Fruit fly (Drosophila melanogaster) whole organism, embryonic: Measurements from ENCODE around the gene Nost.

Experiments used
- ATbp ChIP-seq: fragments of 200-800 bp; sonication (Bioruptor generic); optimal IDR thresholded peaks from 2 replicates; lab custom pipeline; 2017; ENCODE audit warnings: missing biosample characterization, mild to moderate bottlenecking, missing genetic modification characterization, missing genetic modification reagents
- Ada2b ChIP-seq: fragments of 200-800 bp; sonication (Bioruptor generic); IDR thresholded peaks from 2 replicates; pipeline ENCODE4 v1.3.6; 2022; ENCODE audit warnings: missing biosample characterization, missing genetic modification characterization
- Atf3 ChIP-seq: fragments of 200-800 bp; sonication (Bioruptor generic); optimal IDR thresholded peaks from 3 replicates; lab custom pipeline; 2016; ENCODE audit warnings: missing biosample characterization, missing genetic modification characterization
- Blimp-1 ChIP-seq: fragments of 200-800 bp; sonication (Bioruptor generic); optimal IDR thresholded peaks from 3 replicates; lab custom pipeline; 2018; ENCODE audit warnings: missing biosample characterization, missing genetic modification characterization, mild to moderate bottlenecking, moderate library complexity, missing genetic modification reagents
- CG12219 ChIP-seq: fragments of 200-800 bp; sonication (Bioruptor generic); optimal IDR thresholded peaks from 3 replicates; lab custom pipeline; 2018; ENCODE audit warnings: missing biosample characterization, mild to moderate bottlenecking, missing genetic modification characterization
- CG13894 ChIP-seq: fragments of 200-800 bp; sonication (Bioruptor generic); optimal IDR thresholded peaks from 3 replicates; lab custom pipeline; 2018; ENCODE audit warnings: missing biosample characterization, mild to moderate bottlenecking, missing genetic modification characterization, moderate library complexity
- CG17385 ChIP-seq: fragments of 200-800 bp; sonication (Bioruptor generic); optimal IDR thresholded peaks from 3 replicates; lab custom pipeline; 2018; ENCODE audit warnings: missing biosample characterization, mild to moderate bottlenecking, missing genetic modification characterization
- CG2199 ChIP-seq: fragments of 200-800 bp; sonication (Bioruptor generic); IDR thresholded peaks from 3 replicates; pipeline ENCODE4 v1.3.6; 2022; ENCODE audit warnings: missing biosample characterization, missing genetic modification characterization
- CG2712 ChIP-seq: fragments of 200-800 bp; optimal IDR thresholded peaks from 3 replicates; lab custom pipeline; 2019; ENCODE audit warnings: missing biosample characterization, mild to moderate bottlenecking, missing genetic modification characterization, moderate library complexity
- CG42726 ChIP-seq: fragments of 200-800 bp; sonication (Bioruptor generic); IDR thresholded peaks from 2 replicates; pipeline ENCODE4 v1.3.6; 2022; ENCODE audit warnings: missing biosample characterization, missing genetic modification characterization; ENCODE audit not compliant: partially characterized antibody
- CG4360 ChIP-seq: fragments of 200-800 bp; sonication (Bioruptor generic); IDR thresholded peaks from 2 replicates; pipeline ENCODE4 v1.3.6; 2022; ENCODE audit warnings: missing biosample characterization, missing genetic modification characterization
- CG5180 ChIP-seq: fragments of 200-800 bp; sonication (Bioruptor generic); optimal IDR thresholded peaks from 3 replicates; lab custom pipeline; 2017; ENCODE audit warnings: missing biosample characterization, missing genetic modification characterization, mild to moderate bottlenecking, moderate library complexity, missing genetic modification reagents
- CG6254 ChIP-seq: fragments of 200-800 bp; sonication (Bioruptor generic); optimal IDR thresholded peaks from 3 replicates; lab custom pipeline; 2017; ENCODE audit warnings: mild to moderate bottlenecking, missing biosample characterization, missing genetic modification reagents, missing genetic modification characterization
- CG6689 ChIP-seq: fragments of 200-800 bp; sonication (Bioruptor generic); IDR thresholded peaks from 2 replicates; pipeline ENCODE4 v1.3.6; 2022; ENCODE audit warnings: missing biosample characterization, missing genetic modification characterization
- CG8359 ChIP-seq: fragments of 200-800 bp; sonication (Bioruptor generic); optimal IDR thresholded peaks from 2 replicates; lab custom pipeline; 2017; ENCODE audit warnings: missing biosample characterization, mild to moderate bottlenecking, missing genetic modification characterization, borderline replicate concordance
- CHES-1-like ChIP-seq: fragments of 200-800 bp; sonication (Bioruptor generic); optimal IDR thresholded peaks from 2 replicates; lab custom pipeline; 2016; ENCODE audit warnings: missing biosample characterization, missing genetic modification characterization
- Doc2 ChIP-seq: fragments of 200-800 bp; sonication (Bioruptor generic); IDR thresholded peaks from 2 replicates; pipeline ENCODE4 v1.3.6; 2022; ENCODE audit warnings: missing biosample characterization, missing genetic modification characterization
- Elba2 ChIP-seq: fragments of 200-800 bp; sonication (Bioruptor generic); optimal IDR thresholded peaks from 3 replicates; lab custom pipeline; 2016; ENCODE audit warnings: missing biosample characterization, missing genetic modification characterization
- Fer3 ChIP-seq: fragments of 200-800 bp; sonication (Bioruptor generic); optimal IDR thresholded peaks from 2 replicates; lab custom pipeline; 2018; ENCODE audit warnings: missing biosample characterization, mild to moderate bottlenecking, missing genetic modification characterization, moderate library complexity
- GATAe ChIP-seq: fragments of 200-800 bp; sonication (Bioruptor generic); conservative IDR thresholded peaks from 2 replicates; pipeline ENCODE4 v1.3.6; 2022; ENCODE audit warnings: missing biosample characterization, missing genetic modification characterization
- H15 ChIP-seq: fragments of 200-800 bp; sonication (Bioruptor generic); IDR thresholded peaks from 3 replicates; pipeline ENCODE4 v1.3.6; 2022; ENCODE audit warnings: missing biosample characterization, missing genetic modification characterization
- Hmx ChIP-seq: fragments of 200-800 bp; sonication (Bioruptor generic); optimal IDR thresholded peaks from 2 replicates; lab custom pipeline; 2016; ENCODE audit warnings: missing biosample characterization, missing genetic modification characterization
- Hr78 ChIP-seq, 2 experiments: fragments of 200-800 bp in 1 of 2; fragments of >200 bp in 1 of 2; sonication (Bioruptor generic) in 1 of 2; optimal IDR thresholded peaks; 2 replicates each; lab custom pipeline; 2017 to 2019; ENCODE audit warnings: missing biosample characterization in 2 of 2, missing genetic modification characterization in 2 of 2, mild to moderate bottlenecking in 1 of 2, moderate library complexity in 1 of 2
- Lhr ChIP-seq: fragments of 200-800 bp; sonication (Bioruptor generic); optimal IDR thresholded peaks from 3 replicates; lab custom pipeline; 2017; ENCODE audit warnings: mild to moderate bottlenecking, missing biosample characterization, missing genetic modification reagents, missing genetic modification characterization
- MBD-R2 ChIP-seq: fragments of 200-800 bp; sonication (Bioruptor generic); IDR thresholded peaks from 2 replicates; pipeline ENCODE4 v1.3.6; 2022; ENCODE audit warnings: missing biosample characterization, missing genetic modification characterization
- MESR4 ChIP-seq: fragments of 200-800 bp; sonication (Bioruptor generic); optimal IDR thresholded peaks from 2 replicates; lab custom pipeline; 2018; ENCODE audit warnings: missing biosample characterization, mild to moderate bottlenecking, missing genetic modification characterization, moderate library complexity
- Nf-YA ChIP-seq: fragments of 200-800 bp; sonication (Bioruptor generic); IDR thresholded peaks from 2 replicates; pipeline ENCODE4 v1.3.6; 2022; ENCODE audit warnings: missing biosample characterization, missing genetic modification characterization
- Opbp ChIP-seq: fragments of 200-800 bp; sonication (Bioruptor generic); IDR thresholded peaks from 3 replicates; pipeline ENCODE4 v1.3.6; 2022; ENCODE audit warnings: missing biosample characterization, missing genetic modification characterization; ENCODE audit not compliant: partially characterized antibody
- Pdp1 ChIP-seq, 2 experiments: fragments of 200-800 bp; sonication (Bioruptor generic); optimal IDR thresholded peaks; 3 replicates each; lab custom pipeline; 2016; ENCODE audit warnings: missing biosample characterization in 2 of 2, missing genetic modification characterization in 2 of 2, mild to moderate bottlenecking in 1 of 2, moderate library complexity in 1 of 2
- Sox102F ChIP-seq: fragments of 200-800 bp; sonication (Bioruptor generic); optimal IDR thresholded peaks from 2 replicates; lab custom pipeline; 2018; ENCODE audit warnings: missing biosample characterization, mild to moderate bottlenecking, missing genetic modification characterization, moderate library complexity
- Sry-β ChIP-seq: fragments of 200-800 bp; sonication (Bioruptor generic); optimal IDR thresholded peaks from 2 replicates; lab custom pipeline; 2018; ENCODE audit warnings: missing biosample characterization, mild to moderate bottlenecking, missing genetic modification characterization, moderate library complexity
- br ChIP-seq: fragments of >200 bp; optimal IDR thresholded peaks from 2 replicates; lab custom pipeline; 2017
- chinmo ChIP-seq: fragments of 200-800 bp; sonication (Bioruptor generic); IDR thresholded peaks from 4 replicates; pipeline ENCODE4 v1.3.6; 2022; ENCODE audit warnings: missing biosample characterization, missing genetic modification characterization; ENCODE audit not compliant: partially characterized antibody
- ci ChIP-seq: fragments of 200-800 bp; sonication (Bioruptor generic); IDR thresholded peaks from 3 replicates; pipeline ENCODE4 v1.3.6; 2022; ENCODE audit warnings: missing biosample characterization, missing genetic modification characterization
- dysf ChIP-seq: fragments of 200-800 bp; sonication (Bioruptor generic); IDR thresholded peaks from 3 replicates; pipeline ENCODE4 v1.3.6; 2022; ENCODE audit warnings: missing biosample characterization, missing genetic modification characterization
- exex ChIP-seq: fragments of 200-800 bp; sonication (Bioruptor generic); optimal IDR thresholded peaks from 4 replicates; lab custom pipeline; 2018; ENCODE audit warnings: missing biosample characterization, mild to moderate bottlenecking, missing genetic modification characterization, moderate library complexity
- gce ChIP-seq: fragments of 200-800 bp; sonication (Bioruptor generic); IDR thresholded peaks from 3 replicates; pipeline ENCODE4 v1.3.6; 2022; ENCODE audit warnings: missing biosample characterization, missing genetic modification characterization
- gro ChIP-seq: fragments of 200-800 bp; sonication (Bioruptor generic); optimal IDR thresholded peaks from 2 replicates; lab custom pipeline; 2016; ENCODE audit warnings: missing biosample characterization, missing genetic modification characterization
- her ChIP-seq: fragments of 200-800 bp; sonication (Bioruptor generic); optimal IDR thresholded peaks from 2 replicates; lab custom pipeline; 2016; ENCODE audit warnings: missing biosample characterization, missing genetic modification characterization
- inv ChIP-seq: fragments of 200-800 bp; sonication (Bioruptor generic); IDR thresholded peaks from 2 replicates; pipeline ENCODE4 v1.3.6; 2022; ENCODE audit warnings: missing biosample characterization, missing genetic modification characterization; ENCODE audit not compliant: partially characterized antibody
- ken ChIP-seq: fragments of 200-800 bp; sonication (Bioruptor generic); IDR thresholded peaks from 3 replicates; pipeline ENCODE4 v1.3.6; 2022; ENCODE audit warnings: missing biosample characterization, missing genetic modification characterization
- mam ChIP-seq: fragments of 200-800 bp; sonication (Bioruptor generic); optimal IDR thresholded peaks from 3 replicates; lab custom pipeline; 2016; ENCODE audit warnings: missing biosample characterization, missing genetic modification characterization
- nom ChIP-seq: fragments of 200-800 bp; sonication (Bioruptor generic); optimal IDR thresholded peaks from 2 replicates; lab custom pipeline; 2017; ENCODE audit warnings: missing biosample characterization, missing genetic modification characterization, mild to moderate bottlenecking, moderate library complexity, missing genetic modification reagents
- pho ChIP-seq: fragments of 200-800 bp; sonication (Bioruptor generic); optimal IDR thresholded peaks from 2 replicates; lab custom pipeline; 2016; ENCODE audit warnings: missing biosample characterization, missing genetic modification characterization
- pnt ChIP-seq: fragments of 200-800 bp; sonication (Bioruptor generic); optimal IDR thresholded peaks from 3 replicates; lab custom pipeline; 2016; ENCODE audit warnings: missing biosample characterization, missing genetic modification characterization
- pum ChIP-seq: fragments of 200-800 bp; sonication (Bioruptor generic); optimal IDR thresholded peaks from 2 replicates; lab custom pipeline; 2016; ENCODE audit warnings: missing biosample characterization, missing genetic modification characterization
- sim ChIP-seq: fragments of 200-800 bp; sonication (Bioruptor generic); IDR thresholded peaks from 2 replicates; pipeline ENCODE4 v1.3.6; 2022; ENCODE audit warnings: missing biosample characterization, missing genetic modification characterization
- sna ChIP-seq: fragments of 200-800 bp; sonication (Bioruptor generic); IDR thresholded peaks from 2 replicates; pipeline ENCODE4 v1.3.6; 2022; ENCODE audit warnings: missing biosample characterization, missing genetic modification characterization; ENCODE audit not compliant: partially characterized antibody
- trh ChIP-seq: fragments of 200-800 bp; sonication (Bioruptor generic); optimal IDR thresholded peaks from 2 replicates; lab custom pipeline; 2016; ENCODE audit warnings: missing biosample characterization, missing genetic modification characterization
- usp ChIP-seq: fragments of >200 bp; optimal IDR thresholded peaks from 2 replicates; lab custom pipeline; 2017; ENCODE audit warnings: missing biosample characterization, missing genetic modification characterization

Nost gene

dm6 chrX:9042457-9043045 is 12.5 kb downstream of the Nost start (continued):
- TF ChIP-seq Sry-β (GFP tag; lab: Kevin White, UChicago) (no peak), CG42726 (GFP tag; lab: Robert Waterston, UW) (no peak), MBD-R2 (GFP tag; lab: Robert Waterston, UW) (0 out of 2 replicates have a peak, but pooled peaks have one; percentile 7), ken (GFP tag; lab: Robert Waterston, UW) (no peak), exex (tag; lab: Kevin White, UChicago) (no peak), sna (GFP tag; lab: Robert Waterston, UW) (0 out of 2 replicates have a peak, but pooled peaks have one; percentile 21), Ada2b (no peak), pnt (GFP tag; lab: Kevin White, UChicago) (no peak), Hr78 (GFP tag; optimal IDR thresholded peaks at IDR 0.05; lab: Kevin White, UChicago) (no peak), CG5180 (GFP tag; lab: Kevin White, UChicago) (no peak), CG6689 (GFP tag; lab: Robert Waterston, UW) (peak; percentile 23; the same call in 1 of the 2 replicates), ATbp (GFP tag; lab: Kevin White, UChicago) (no peak), Opbp (GFP tag; lab: Robert Waterston, UW) (no peak; the same call in 2 of the 3 replicates), CG6254 (GFP tag; lab: Kevin White, UChicago) (peak; percentile 27), Hmx (GFP tag; lab: Kevin White, UChicago) (no peak), Nf-YA (GFP tag; lab: Robert Waterston, UW) (no peak), CHES-1-like (GFP tag; lab: Kevin White, UChicago) (no peak), CG13894 (tag; lab: Kevin White, UChicago) (no peak), GATAe (GFP tag; lab: Robert Waterston, UW) (no peak), br (lab: Kevin White, UChicago) (no peak), CG2712 (tag; lab: Kevin White, UChicago) (peak; percentile 23), gce (GFP tag; lab: Robert Waterston, UW) (no peak), dysf (GFP tag; lab: Robert Waterston, UW) (no peak), inv (no peak), MESR4 (no peak), usp (GFP tag; lab: Kevin White, UChicago) (no peak), CG17385 (GFP tag; lab: Kevin White, UChicago) (peak; percentile 9), CG2199 (no peak), mam (no peak), Lhr (GFP tag; lab: Kevin White, UChicago) (no peak), H15 (GFP tag; lab: Robert Waterston, UW) (peak; percentile 31; the same call in 1 of the 3 replicates), Sox102F (peak; percentile 36), CG8359 (GFP tag; lab: Kevin White, UChicago) (no peak), Atf3 (GFP tag; lab: Kevin White, UChicago) (no peak), Pdp1 (GFP tag; optimal IDR thresholded peaks at IDR 0.05; lab: Kevin White, UChicago) (peak in 1 of 2 experiments; percentile 80), CG12219 (no peak), nom (peak; percentile 66), Doc2 (GFP tag; lab: Robert Waterston, UW) (no peak), Blimp-1 (peak; percentile 29), chinmo (GFP tag; lab: Robert Waterston, UW) (peak; percentile 96; the same call in 3 of the 4 replicates), pum (GFP tag; lab: Kevin White, UChicago) (no peak), ci (GFP tag; lab: Robert Waterston, UW) (peak; percentile 61; the same call in 2 of the 3 replicates), trh (GFP tag; lab: Kevin White, UChicago) (no peak), gro (GFP tag; lab: Kevin White, UChicago) (no peak), Fer3 (no peak), CG4360 (GFP tag; lab: Robert Waterston, UW) (peak; percentile 57), sim (GFP tag; lab: Robert Waterston, UW) (no peak), her (GFP tag; lab: Kevin White, UChicago) (no peak), Elba2 (GFP tag; lab: Kevin White, UChicago) (no peak), pho (GFP tag; lab: Kevin White, UChicago) (no peak)
